Fruit fly (Drosophila melanogaster) whole organism, pupa: Measurements from ENCODE around the gene raskol.
A peak's percentile ranks its signal among the peaks of the same experiment; 100 is the strongest.

Source experiments
- CG10348 ChIP-seq: fragments of 200-800 bp; sonication (Bioruptor generic); IDR thresholded peaks from 2 replicates; pipeline ENCODE4 v1.3.6; 2022; ENCODE audit warnings: missing biosample characterization, missing genetic modification characterization
- CG12605 ChIP-seq: fragments of 200-800 bp; sonication (Bioruptor generic); IDR thresholded peaks from 2 replicates; pipeline ENCODE4 v1.3.6; 2022; ENCODE audit warnings: missing biosample characterization, missing genetic modification characterization
- CG13204 ChIP-seq: fragments of 200-800 bp; sonication (Bioruptor generic); optimal IDR thresholded peaks from 2 replicates; lab custom pipeline; 2018; ENCODE audit warnings: missing biosample characterization, mild to moderate bottlenecking, missing genetic modification characterization, moderate library complexity
- CG14655 ChIP-seq: fragments of 200-800 bp; sonication (Bioruptor generic); optimal IDR thresholded peaks from 3 replicates; lab custom pipeline; 2017; ENCODE audit warnings: mild to moderate bottlenecking, missing biosample characterization, missing genetic modification reagents, missing genetic modification characterization
- CG15710 ChIP-seq: fragments of 200-800 bp; sonication (Bioruptor generic); optimal IDR thresholded peaks from 2 replicates; lab custom pipeline; 2018; ENCODE audit warnings: missing biosample characterization, mild to moderate bottlenecking, missing genetic modification characterization, moderate library complexity
- CG17806 ChIP-seq: fragments of 200-800 bp; sonication (Bioruptor generic); optimal IDR thresholded peaks from 2 replicates; lab custom pipeline; 2018; ENCODE audit warnings: missing biosample characterization, mild to moderate bottlenecking, missing genetic modification characterization, moderate library complexity
- CG32121 ChIP-seq: fragments of 200-800 bp; sonication (Bioruptor generic); IDR thresholded peaks from 2 replicates; pipeline ENCODE4 v1.3.6; 2022; ENCODE audit warnings: missing biosample characterization, missing genetic modification characterization
- CG34367 ChIP-seq: fragments of 200-800 bp; sonication (Bioruptor generic); optimal IDR thresholded peaks from 2 replicates; lab custom pipeline; 2018; ENCODE audit warnings: missing biosample characterization, mild to moderate bottlenecking, missing genetic modification characterization
- CG4496 ChIP-seq: fragments of 200-800 bp; sonication (Bioruptor generic); IDR thresholded peaks from 3 replicates; pipeline ENCODE4 v1.3.6; 2022; ENCODE audit warnings: missing biosample characterization, missing genetic modification characterization
- CG8159 ChIP-seq: fragments of 200-800 bp; sonication (Bioruptor generic); optimal IDR thresholded peaks from 3 replicates; lab custom pipeline; 2018; ENCODE audit warnings: missing biosample characterization, mild to moderate bottlenecking, missing genetic modification characterization, moderate library complexity
- CG8301 ChIP-seq: fragments of 200-800 bp; sonication (Bioruptor generic); optimal IDR thresholded peaks from 2 replicates; lab custom pipeline; 2018; ENCODE audit warnings: missing biosample characterization, mild to moderate bottlenecking, missing genetic modification characterization
- CG9948 ChIP-seq: fragments of 200-800 bp; sonication (Bioruptor generic); optimal IDR thresholded peaks from 2 replicates; lab custom pipeline; 2018; ENCODE audit warnings: missing biosample characterization, mild to moderate bottlenecking, missing genetic modification characterization, moderate library complexity
- D1 ChIP-seq: fragments of 200-800 bp; sonication (Bioruptor generic); optimal IDR thresholded peaks from 2 replicates; lab custom pipeline; 2018; ENCODE audit warnings: missing biosample characterization, mild to moderate bottlenecking, missing genetic modification characterization, moderate library complexity
- EcR ChIP-seq: fragments of 200-800 bp; sonication (Bioruptor generic); optimal IDR thresholded peaks from 3 replicates; lab custom pipeline; 2019; ENCODE audit warnings: missing biosample characterization, missing genetic modification characterization, mild to moderate bottlenecking, moderate library complexity, missing genetic modification reagents
- Ets98B ChIP-seq: fragments of 200-800 bp; sonication (Bioruptor generic); IDR thresholded peaks from 2 replicates; pipeline ENCODE4 v1.3.6; 2022; ENCODE audit warnings: missing biosample characterization, missing genetic modification characterization
- Pif1A ChIP-seq: fragments of 200-800 bp; sonication (Bioruptor generic); optimal IDR thresholded peaks from 3 replicates; lab custom pipeline; 2016; ENCODE audit warnings: missing biosample characterization, missing genetic modification characterization
- Pif1B ChIP-seq: fragments of 200-800 bp; sonication (Bioruptor generic); optimal IDR thresholded peaks from 3 replicates; lab custom pipeline; 2016; ENCODE audit warnings: missing biosample characterization, missing genetic modification characterization
- Snoo ChIP-seq: fragments of 200-800 bp; sonication (Bioruptor generic); optimal IDR thresholded peaks from 3 replicates; lab custom pipeline; 2017; ENCODE audit warnings: missing biosample characterization, mild to moderate bottlenecking, missing genetic modification characterization, inconsistent platforms
- fd96Ca ChIP-seq: fragments of 200-800 bp; sonication (Bioruptor generic); IDR thresholded peaks from 3 replicates; pipeline ENCODE4 v1.3.6; 2022; ENCODE audit warnings: missing biosample characterization, missing genetic modification characterization
- gl ChIP-seq: fragments of 200-800 bp; sonication (Bioruptor generic); optimal IDR thresholded peaks from 2 replicates; lab custom pipeline; 2018; ENCODE audit warnings: missing biosample characterization, mild to moderate bottlenecking, missing genetic modification characterization
- rn ChIP-seq: fragments of 200-800 bp; sonication (Bioruptor generic); IDR thresholded peaks from 2 replicates; pipeline ENCODE4 v1.3.6; 2022; ENCODE audit warnings: missing biosample characterization, missing genetic modification characterization

Gene raskol

DNA sequence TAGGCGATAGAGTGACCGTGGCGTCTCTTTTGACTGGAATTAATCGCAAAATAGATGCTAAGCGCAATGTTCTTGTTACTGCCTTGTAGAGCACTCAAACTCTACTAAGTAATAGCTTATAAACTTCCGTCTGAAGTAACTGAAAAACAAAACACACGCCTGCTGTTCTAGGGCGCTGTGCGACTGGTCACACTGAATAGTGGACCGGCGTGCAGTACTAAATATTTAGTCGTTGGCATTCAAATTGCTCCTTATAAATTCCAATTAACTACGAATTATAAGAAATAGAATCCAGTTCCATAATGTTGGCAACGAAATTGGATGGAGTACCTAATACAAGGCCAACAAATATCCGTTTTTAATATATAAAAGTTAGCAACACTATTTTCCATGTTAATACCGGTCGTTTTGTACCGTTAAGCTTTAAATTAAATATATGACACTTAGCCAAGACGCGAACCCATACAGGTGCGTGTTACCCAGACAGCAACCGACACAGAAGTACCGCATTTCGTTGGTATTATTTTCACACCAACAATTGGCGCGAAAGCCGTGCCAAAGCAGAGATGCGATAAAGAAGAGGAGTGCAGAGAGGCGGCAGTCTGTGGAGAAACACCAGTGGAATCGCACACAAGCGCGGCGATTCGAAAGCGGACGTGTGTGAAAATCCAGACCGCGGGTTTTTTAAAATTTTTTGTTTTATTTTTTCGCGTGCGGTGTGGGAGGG is at the start of gene raskol, which contains the start of gene CG8173:
raskol (plus strand) TSS at position 599 of the 727 bp plus-strand sequence.
CG8173 (minus strand) TSS at position 108 of the 727 bp plus-strand sequence.
- peak; percentile 44 for TF ChIP-seq CG12605 (GFP tag; lab: Robert Waterston, UW)
- peak; percentile 53; the same call in 1 of the 2 replicates for TF ChIP-seq Ets98B (GFP tag; lab: Robert Waterston, UW)
- TF ChIP-seq CG9948 (tag; lab: Kevin White, UChicago): no peak
- peak; percentile 1 for TF ChIP-seq Snoo (tag; lab: Kevin White, UChicago)
- peak; percentile 20 for TF ChIP-seq CG8159 (tag; lab: Kevin White, UChicago)
- TF ChIP-seq CG4496 (GFP tag; lab: Robert Waterston, UW): peak; percentile 41; the same call in 1 of the 3 replicates
- no peak for TF ChIP-seq EcR (GFP tag; lab: Kevin White, UChicago)
- TF ChIP-seq, all 21 proteins: peak for 5

DNA sequence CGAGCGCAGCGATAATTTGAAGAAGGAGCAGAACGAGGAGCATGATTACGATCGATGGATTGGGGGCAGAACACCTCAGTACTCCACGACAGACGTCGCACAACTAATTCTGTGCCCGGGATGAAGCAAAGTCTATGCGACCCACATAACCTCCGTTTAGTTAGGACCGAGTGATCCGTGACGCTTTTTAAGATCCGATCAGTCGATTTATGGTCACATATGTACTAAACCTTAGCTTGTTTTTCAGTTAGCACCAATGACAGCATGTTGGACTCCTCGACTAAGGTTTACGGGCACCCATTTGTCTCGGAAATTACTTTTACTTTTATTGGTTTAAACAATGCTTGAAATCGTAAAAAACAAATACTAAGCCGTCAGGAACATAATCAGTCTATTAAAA is 38.2 kb upstream of the raskol start, which contains the start of gene CG12990:
CG12990 (minus strand) TSS at position 101 of the 400 bp plus-strand sequence.
- TF ChIP-seq CG34367 (tag; lab: Kevin White, UChicago) (no peak), Ets98B (GFP tag; lab: Robert Waterston, UW) (no peak), Pif1A (GFP tag; lab: Kevin White, UChicago) (no peak)
- TF ChIP-seq, all 21 proteins: peak for 0

DNA sequence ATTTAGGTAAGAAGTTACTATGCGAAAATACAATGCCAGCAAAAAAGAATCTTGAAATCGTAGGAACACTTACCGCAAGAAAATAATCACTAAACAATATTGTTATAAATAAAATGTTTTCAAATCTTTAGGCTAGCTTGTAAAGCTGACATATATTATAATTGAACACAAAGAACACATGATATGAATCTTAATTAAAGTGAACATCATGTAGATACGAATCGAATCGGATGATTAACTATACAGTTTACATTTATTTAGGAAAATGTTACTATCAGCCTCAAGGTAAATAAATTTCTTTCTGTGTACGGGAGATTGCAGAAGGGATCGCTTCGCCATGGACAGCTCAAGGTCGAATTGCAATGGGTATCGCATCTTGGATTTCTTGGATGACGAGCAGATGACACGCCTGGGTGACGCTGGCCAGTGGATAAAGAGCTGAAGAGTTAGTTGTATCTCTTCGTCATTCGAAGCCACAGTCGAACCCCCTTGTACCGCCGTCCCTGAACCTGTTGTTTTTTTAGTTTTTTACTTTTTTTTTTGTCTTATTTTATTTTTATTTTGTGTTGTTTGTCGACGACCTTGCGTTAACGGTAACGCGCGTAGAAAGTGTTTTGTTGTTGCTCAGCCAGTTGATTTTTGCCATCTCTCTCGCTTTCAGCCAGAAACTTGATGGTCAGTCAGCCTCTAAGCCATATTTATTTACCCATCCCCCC is 31.8 kb upstream of the raskol start:
- TF ChIP-seq Ets98B (GFP tag; lab: Robert Waterston, UW): 0 out of 2 replicates have a peak, but pooled peaks have one; percentile 30
- peak; percentile 57 for TF ChIP-seq CG15710 (tag; lab: Kevin White, UChicago)
- TF ChIP-seq CG8301 (tag; lab: Kevin White, UChicago): peak; percentile 62
- peak; percentile 71 for TF ChIP-seq CG8159 (tag; lab: Kevin White, UChicago)
- TF ChIP-seq gl (tag; lab: Kevin White, UChicago): no peak
- no peak for TF ChIP-seq Pif1A (GFP tag; lab: Kevin White, UChicago)
- peak; percentile 43; the same call in 2 of the 3 replicates for TF ChIP-seq fd96Ca (GFP tag; lab: Robert Waterston, UW)
- no peak for TF ChIP-seq rn (GFP tag; lab: Robert Waterston, UW)
- TF ChIP-seq Pif1B: peak; percentile 3
- TF ChIP-seq Snoo (tag; lab: Kevin White, UChicago): no peak
- TF ChIP-seq CG32121 (GFP tag; lab: Robert Waterston, UW): no peak
- TF ChIP-seq CG34367 (tag; lab: Kevin White, UChicago): no peak
- peak; percentile 4 for TF ChIP-seq CG9948 (tag; lab: Kevin White, UChicago)
- TF ChIP-seq D1 (tag; lab: Kevin White, UChicago): no peak
- peak; percentile 16 for TF ChIP-seq CG17806 (tag; lab: Kevin White, UChicago)
- TF ChIP-seq CG14655 (GFP tag; lab: Kevin White, UChicago): peak; percentile 60
- TF ChIP-seq CG4496 (GFP tag; lab: Robert Waterston, UW): peak; percentile 42; the same call in 1 of the 3 replicates
- no peak for TF ChIP-seq EcR (GFP tag; lab: Kevin White, UChicago)
- no peak for TF ChIP-seq CG10348 (GFP tag; lab: Robert Waterston, UW)
- TF ChIP-seq CG12605 (GFP tag; lab: Robert Waterston, UW): peak; percentile 28; the same call in 1 of the 2 replicates
- no peak for TF ChIP-seq CG13204 (GFP tag; lab: Kevin White, UChicago)

DNA sequence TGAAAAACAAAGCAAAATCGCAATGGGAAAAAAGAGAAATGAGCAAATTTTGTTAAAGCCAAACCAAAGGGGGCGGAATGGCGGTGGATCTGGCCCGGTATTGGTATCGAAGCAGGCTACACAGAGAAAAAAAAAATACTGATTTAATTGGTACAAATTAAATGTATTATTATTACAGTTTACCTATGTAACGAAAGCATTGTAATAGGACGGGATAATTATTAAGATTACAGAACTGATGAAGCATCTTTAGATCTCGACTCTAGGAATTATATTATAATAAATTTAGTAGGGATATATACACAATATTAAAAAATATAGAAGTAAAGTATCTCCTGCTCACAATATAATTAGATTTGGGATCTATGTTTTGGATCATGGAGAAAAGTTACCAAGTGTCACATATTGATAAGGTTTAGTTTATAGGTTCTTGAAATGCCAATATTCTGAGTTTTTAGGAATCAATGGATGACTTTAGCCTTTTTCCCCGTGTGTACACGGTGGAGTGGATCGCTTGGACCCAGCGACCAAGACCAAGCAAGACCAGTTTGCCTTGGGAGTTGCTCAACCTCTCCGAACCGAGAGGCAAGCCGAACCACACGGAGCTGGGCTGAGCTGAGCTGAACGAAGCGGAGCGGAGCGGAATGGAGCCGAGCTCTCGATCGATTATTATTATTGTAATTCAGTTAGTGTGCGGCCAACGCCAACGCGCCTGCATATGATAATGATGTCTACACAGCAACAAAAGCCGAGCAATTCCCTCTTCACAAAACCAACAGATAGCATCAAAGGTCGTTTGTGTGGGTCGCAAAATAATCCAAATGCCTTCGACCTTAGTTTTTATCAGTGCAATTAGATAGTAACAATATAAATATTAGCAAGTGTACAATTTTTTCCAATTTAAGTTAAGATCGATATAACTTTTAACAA is 30.0 kb upstream of the raskol start:
- TF ChIP-seq CG15710 (tag; lab: Kevin White, UChicago): peak; percentile 50
- TF ChIP-seq rn (GFP tag; lab: Robert Waterston, UW): no peak
- peak; percentile 24; the same call in 1 of the 2 replicates for TF ChIP-seq CG12605 (GFP tag; lab: Robert Waterston, UW)
- peak; percentile 73 for TF ChIP-seq CG4496 (GFP tag; lab: Robert Waterston, UW)
- TF ChIP-seq CG8159 (tag; lab: Kevin White, UChicago): peak; percentile 70
- TF ChIP-seq CG14655 (GFP tag; lab: Kevin White, UChicago): peak; percentile 61
- TF ChIP-seq Ets98B (GFP tag; lab: Robert Waterston, UW): peak; percentile 9; the same call in 1 of the 2 replicates
- TF ChIP-seq D1 (tag; lab: Kevin White, UChicago): peak; percentile 24
- peak; percentile 29 for TF ChIP-seq CG34367 (tag; lab: Kevin White, UChicago)
- peak; percentile 49 for TF ChIP-seq Snoo (tag; lab: Kevin White, UChicago)
- no peak for TF ChIP-seq Pif1B
- TF ChIP-seq Pif1A (GFP tag; lab: Kevin White, UChicago): peak; percentile 25
- no peak for TF ChIP-seq CG13204 (GFP tag; lab: Kevin White, UChicago)
- peak; percentile 51 for TF ChIP-seq CG17806 (tag; lab: Kevin White, UChicago)
- no peak for TF ChIP-seq CG10348 (GFP tag; lab: Robert Waterston, UW)
- peak; percentile 56 for TF ChIP-seq EcR (GFP tag; lab: Kevin White, UChicago)
- TF ChIP-seq CG32121 (GFP tag; lab: Robert Waterston, UW): peak; percentile 22; the same call in 1 of the 2 replicates
- TF ChIP-seq fd96Ca (GFP tag; lab: Robert Waterston, UW): peak; percentile 69; the same call in 2 of the 3 replicates
- TF ChIP-seq CG8301 (tag; lab: Kevin White, UChicago): peak; percentile 28
- TF ChIP-seq gl (tag; lab: Kevin White, UChicago): peak; percentile 18
- peak; percentile 49 for TF ChIP-seq CG9948 (tag; lab: Kevin White, UChicago)
